Fruit fly (Drosophila melanogaster): ENCODE measurements around the gene Ada.
A peak's percentile ranks its signal among the peaks of the same experiment; 100 is the strongest.

The Ada gene

dm6 chr3R:9083379-9083778, 18.4 kb downstream of the Ada start (continued):
- TF ChIP-seq tio (GFP tag; optimal IDR thresholded peaks at IDR 0.05) (peak; percentile 21), GATAe (GFP tag; conservative IDR thresholded peaks at IDR 0.05) (no peak), CG2199 (GFP tag; IDR thresholded peaks at IDR 0.05) (no peak), HLH3B (GFP tag; IDR thresholded peaks at IDR 0.05) (0 out of 2 replicates have a peak, but pooled peaks have one; percentile 44), fru (optimal IDR thresholded peaks at IDR 0.05) (no peak), CG4730 (GFP tag; IDR thresholded peaks at IDR 0.05) (0 out of 2 replicates have a peak, but pooled peaks have one; percentile 6), CG6854 (GFP tag; optimal IDR thresholded peaks at IDR 0.05) (peak; percentile 3), peb (GFP tag; IDR thresholded peaks at IDR 0.05) (no peak), HLH4C (GFP tag; IDR thresholded peaks at IDR 0.05; ENCODE audit: partially characterized antibody) (no peak), ind (GFP tag; optimal IDR thresholded peaks at IDR 0.05) (peak; percentile 24), Blimp-1 (GFP tag; optimal IDR thresholded peaks at IDR 0.05) (peak; percentile 75), ATbp (GFP tag; optimal IDR thresholded peaks at IDR 0.05) (peak; percentile 6), Deaf1 (tag; optimal IDR thresholded peaks at IDR 0.05) (peak; percentile 32), gcm (GFP tag; optimal IDR thresholded peaks at IDR 0.05) (no peak), PHDP (tag; optimal IDR thresholded peaks at IDR 0.05) (peak; percentile 24), Hmr (GFP tag; optimal IDR thresholded peaks at IDR 0.05) (peak; percentile 44), dati (GFP tag; IDR thresholded peaks at IDR 0.05) (no peak), dpn (GFP tag; optimal IDR thresholded peaks at IDR 0.05) (peak in 1 of 2 experiments; percentile 17), cas (GFP tag; IDR thresholded peaks at IDR 0.05) (no peak), grau (tag; optimal IDR thresholded peaks at IDR 0.05) (peak; percentile 40), CG8290 (GFP tag; optimal IDR thresholded peaks at IDR 0.05) (no peak), CG8290 (tag; optimal IDR thresholded peaks at IDR 0.05) (peak in 1 of 2 experiments; percentile 56), Fer3 (tag; optimal IDR thresholded peaks at IDR 0.05) (peak; percentile 33), row (GFP tag; IDR thresholded peaks at IDR 0.05) (peak; percentile 69), danr (GFP tag; IDR thresholded peaks at IDR 0.05) (0 out of 2 replicates have a peak, but pooled peaks have one; percentile 15), lmd (GFP tag; IDR thresholded peaks at IDR 0.05) (peak; percentile 38), Rfx (GFP tag; IDR thresholded peaks at IDR 0.05) (peak; percentile 49), fd64A (GFP tag; optimal IDR thresholded peaks at IDR 0.05) (peak; percentile 0), mam (GFP tag; optimal IDR thresholded peaks at IDR 0.05) (peak; percentile 2), hkb (optimal IDR thresholded peaks at IDR 0.05) (no peak), hkb (GFP tag; IDR thresholded peaks at IDR 0.05) (0 out of 2 replicates have a peak, but pooled peaks have one; percentile 26), pan (optimal IDR thresholded peaks at IDR 0.05) (no peak), pan (GFP tag; optimal IDR thresholded peaks at IDR 0.05 in 1 of 2, IDR thresholded peaks at IDR 0.05 in 1 of 2) (peak in 1 of 2 experiments; percentile 49), CG3726 (GFP tag; IDR thresholded peaks at IDR 0.05) (0 out of 3 replicates have a peak, but pooled peaks have one; percentile 9), gem (tag; optimal IDR thresholded peaks at IDR 0.05) (peak; percentile 64), tap (tag; optimal IDR thresholded peaks at IDR 0.05) (peak; percentile 42), CG31441 (GFP tag; IDR thresholded peaks at IDR 0.05) (peak; percentile 34; the same call in 1 of the 2 replicates), al (GFP tag; IDR thresholded peaks at IDR 0.05) (no peak), sr (GFP tag; IDR thresholded peaks at IDR 0.05) (no peak), gt (GFP tag; IDR thresholded peaks at IDR 0.05) (no peak), CG18599 (GFP tag; optimal IDR thresholded peaks at IDR 0.05) (peak; percentile 75), CG32767 (GFP tag; IDR thresholded peaks at IDR 0.05) (no peak), CG9817 (tag; optimal IDR thresholded peaks at IDR 0.05) (peak; percentile 24), BtbVII (GFP tag; optimal IDR thresholded peaks at IDR 0.05) (peak; percentile 6), CG8281 (tag; optimal IDR thresholded peaks at IDR 0.05) (no peak), phol (tag; optimal IDR thresholded peaks at IDR 0.05) (peak; percentile 36), dmrt11E (tag; optimal IDR thresholded peaks at IDR 0.05) (no peak), Dbx (GFP tag; IDR thresholded peaks at IDR 0.05) (peak; percentile 41; the same call in 1 of the 3 replicates), Dip2 (GFP tag; IDR thresholded peaks at IDR 0.05) (no peak), unpg (GFP tag; optimal IDR thresholded peaks at IDR 0.05) (peak; percentile 43), p53 (GFP tag; optimal IDR thresholded peaks at IDR 0.05) (no peak), Fer1 (GFP tag; optimal IDR thresholded peaks at IDR 0.05) (peak; percentile 70)
